Fruit fly (Drosophila melanogaster) whole organism, wandering third instar larva: Measurements from ENCODE around the gene CG9727.

ENCODE experiments used
- GATAd ChIP-seq: sonication (Bioruptor generic); optimal IDR thresholded peaks from 2 replicates; lab custom pipeline; 2016; ENCODE audit warnings: missing biosample characterization, missing genetic modification characterization
- dsf ChIP-seq: sonication (Bioruptor generic); optimal IDR thresholded peaks from 2 replicates; lab custom pipeline; 2016; ENCODE audit warnings: missing biosample characterization, missing genetic modification characterization, borderline replicate concordance
- pan ChIP-seq: fragments of >200 bp; optimal IDR thresholded peaks from 2 replicates; lab custom pipeline; 2017

DNA sequence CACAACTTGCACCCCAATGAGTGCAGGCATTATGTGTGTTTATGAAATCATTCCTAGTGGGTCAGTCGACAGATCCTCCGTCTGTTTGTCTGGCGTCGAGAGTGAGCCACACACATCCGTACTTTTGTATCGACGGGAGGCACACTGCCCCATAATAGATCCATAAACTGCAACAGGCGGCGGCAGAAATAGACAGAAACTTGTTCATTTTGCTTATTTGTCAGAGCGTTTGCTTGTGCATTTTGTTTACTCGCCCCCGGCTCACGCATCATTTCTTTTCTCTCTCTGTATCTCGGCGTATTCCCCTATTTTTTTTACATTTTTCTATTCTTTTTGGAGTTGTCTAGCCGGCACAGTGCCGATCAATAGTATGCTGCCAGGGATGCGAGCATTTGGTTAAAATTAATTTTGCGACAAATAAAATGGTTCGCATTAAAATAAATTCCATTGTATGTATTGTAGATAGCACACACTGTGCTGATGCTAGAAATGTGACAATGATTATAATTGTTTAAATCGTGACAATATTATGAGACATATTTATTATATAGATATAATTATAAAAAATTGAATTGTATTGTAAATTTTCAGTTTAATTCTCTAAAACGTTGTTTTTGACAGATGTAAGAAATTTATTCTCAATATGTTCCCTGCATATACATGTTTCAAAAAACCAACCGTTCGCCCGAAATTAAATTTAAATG is 25.4 kb upstream of the CG9727 start:
- TF ChIP-seq GATAd (GFP tag; lab: Kevin White, UChicago), result no peak
- no peak for TF ChIP-seq dsf (GFP tag; lab: Kevin White, UChicago)
- no peak for TF ChIP-seq pan (lab: Kevin White, UChicago)
